Worm (Caenorhabditis elegans): ENCODE data around the gene unc-45.
A peak's percentile ranks its signal among the peaks of the same experiment; 100 is the strongest.

unc-45 gene

DNA sequence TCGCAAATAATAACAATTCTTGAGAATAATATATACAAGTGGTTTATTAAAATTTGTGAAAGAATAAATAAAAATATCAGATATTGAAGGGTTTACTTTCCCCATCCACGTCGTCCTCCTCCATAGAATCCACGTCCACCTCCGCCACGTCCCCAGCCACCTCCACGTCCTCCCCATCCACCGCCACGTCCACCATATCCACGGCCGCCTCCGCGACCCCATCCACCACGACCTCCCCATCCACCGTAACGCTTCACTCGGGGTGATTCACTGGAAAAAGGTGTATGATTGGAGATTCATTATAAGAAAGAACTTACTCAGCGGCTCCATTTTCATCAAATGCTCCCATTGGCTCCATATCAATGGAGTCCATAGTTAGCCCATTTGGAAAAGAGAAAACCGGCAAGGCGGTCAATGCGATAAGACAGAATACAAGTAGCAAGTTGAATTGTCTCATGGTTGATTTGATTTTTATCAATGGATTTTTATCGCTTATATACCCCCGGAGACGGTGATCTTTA lies 5.2 kb upstream of the unc-45 start, which contains the start of gene nlp-32:
nlp-32 (minus strand) TSS at position 471 of the 521 bp plus-strand sequence.
- TF ChIP-seq unc-39 (tag; optimal IDR thresholded peaks at IDR 0.05): no peak
- TF ChIP-seq ztf-1 (GFP tag; conservative IDR thresholded peaks at IDR 0.05): no peak
- no peak for TF ChIP-seq egl-27 (tag; optimal IDR thresholded peaks at IDR 0.05)
- TF ChIP-seq alr-1 (tag; optimal IDR thresholded peaks at IDR 0.05): no peak
- no peak for TF ChIP-seq elt-1 (tag; optimal IDR thresholded peaks at IDR 0.05)
- TF ChIP-seq aly-2 (tag; optimal IDR thresholded peaks at IDR 0.05): no peak
- TF ChIP-seq lin-39 (tag; optimal IDR thresholded peaks at IDR 0.05): no peak
- no peak for TF ChIP-seq mdl-1 (tag; optimal IDR thresholded peaks at IDR 0.05)
- no peak for TF ChIP-seq dmd-4 (tag; optimal IDR thresholded peaks at IDR 0.05)
- no peak for TF ChIP-seq nhr-12 (tag; optimal IDR thresholded peaks at IDR 0.05)
- TF ChIP-seq nhr-11 (tag; optimal IDR thresholded peaks at IDR 0.05): no peak

DNA sequence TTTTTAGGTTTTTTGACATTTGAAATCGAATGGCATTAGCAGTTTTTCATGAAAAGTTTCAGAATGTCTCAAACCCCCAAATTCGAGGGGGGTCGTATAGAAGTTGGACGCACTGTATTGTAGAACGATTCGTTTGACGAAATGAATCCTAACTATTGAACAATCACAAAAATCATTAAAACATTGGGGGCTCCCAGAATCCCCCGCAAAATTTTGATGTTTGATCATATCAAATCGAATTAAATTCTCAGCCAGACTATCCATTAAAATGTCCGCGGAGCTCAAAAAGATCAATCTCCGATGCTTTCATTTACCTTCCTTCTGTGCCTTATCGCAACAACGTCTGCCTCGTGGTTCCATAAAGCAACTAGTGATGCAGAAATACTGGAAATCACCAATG lies 2.9 kb upstream of the unc-45 start, which contains the start of gene F30H5.5:
F30H5.5 (plus strand) TSS at position 301 of the 400 bp plus-strand sequence.
- TF ChIP-seq nhr-237 (tag; optimal IDR thresholded peaks at IDR 0.05) (no peak), ZK546.5 (tag; optimal IDR thresholded peaks at IDR 0.05) (no peak), peb-1 (tag; optimal IDR thresholded peaks at IDR 0.05) (no peak), ama-1 (optimal IDR thresholded peaks at IDR 0.05) (no peak), ceh-16 (tag; optimal IDR thresholded peaks at IDR 0.05) (no peak), unc-55 (GFP tag; optimal IDR thresholded peaks at IDR 0.05) (no peak), fos-1 (tag; optimal IDR thresholded peaks at IDR 0.05) (no peak), nhr-77 (tag; optimal IDR thresholded peaks at IDR 0.05) (no peak), sma-9 (GFP tag; optimal IDR thresholded peaks at IDR 0.05) (no peak), sma-9 (tag; optimal IDR thresholded peaks at IDR 0.05) (no peak), sem-4 (tag; optimal IDR thresholded peaks at IDR 0.05) (no peak), skn-1 (tag; optimal IDR thresholded peaks at IDR 0.05) (no peak), nhr-11 (tag; optimal IDR thresholded peaks at IDR 0.05) (no peak), elt-1 (tag; optimal IDR thresholded peaks at IDR 0.05) (no peak)

DNA sequence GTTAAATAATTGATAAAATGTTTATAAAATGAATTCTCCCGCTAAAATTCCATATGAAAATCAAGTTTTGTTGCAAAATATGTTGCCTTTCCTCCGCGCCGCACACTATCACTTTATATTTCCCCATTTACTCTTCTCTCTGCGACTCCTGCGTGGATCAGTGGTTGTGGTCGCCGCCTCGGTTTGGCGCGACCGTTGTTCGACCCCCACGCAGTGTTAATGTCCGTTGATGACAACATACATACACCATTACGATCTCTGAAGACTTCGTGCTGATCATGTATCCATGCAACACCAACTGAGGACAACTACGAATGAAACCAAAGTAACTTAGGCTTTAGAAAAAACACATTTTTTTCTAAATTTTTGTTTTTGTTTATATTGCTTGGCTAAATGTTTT lies 11.2 kb downstream of the unc-45 start:
- peak in 1 of 2 experiments; percentile 18 for TF ChIP-seq mdl-1 (tag; optimal IDR thresholded peaks at IDR 0.05)
- TF ChIP-seq Y55F3AM.14 (GFP tag; optimal IDR thresholded peaks at IDR 0.05): peak; percentile 72
- peak; percentile 67 for TF ChIP-seq gmeb-1 (tag; optimal IDR thresholded peaks at IDR 0.05)
- peak; percentile 23 for TF ChIP-seq nhr-11 (tag; optimal IDR thresholded peaks at IDR 0.05)
- TF ChIP-seq F13H6.1 (tag; optimal IDR thresholded peaks at IDR 0.05): peak; percentile 72
- no peak for TF ChIP-seq nhr-10 (tag; optimal IDR thresholded peaks at IDR 0.05)
- TF ChIP-seq blmp-1 (tag; optimal IDR thresholded peaks at IDR 0.05; ENCODE audit: insufficient read depth): no peak
- TF ChIP-seq ztf-11 (tag; optimal IDR thresholded peaks at IDR 0.05): no peak
- no peak for TF ChIP-seq zag-1 (tag; optimal IDR thresholded peaks at IDR 0.05)
- peak; percentile 81 for TF ChIP-seq crh-2 (tag; optimal IDR thresholded peaks at IDR 0.05)
- TF ChIP-seq ZK546.5 (tag; optimal IDR thresholded peaks at IDR 0.05): no peak
- peak; percentile 77 for TF ChIP-seq lin-11 (tag; optimal IDR thresholded peaks at IDR 0.05)
- peak; percentile 63 for TF ChIP-seq egl-27 (tag; optimal IDR thresholded peaks at IDR 0.05)
- TF ChIP-seq fos-1 (tag; optimal IDR thresholded peaks at IDR 0.05): peak; percentile 85
- peak; percentile 45 for TF ChIP-seq C34F6.9 (tag; optimal IDR thresholded peaks at IDR 0.05)
- peak; percentile 78 for TF ChIP-seq sma-3 (GFP tag; optimal IDR thresholded peaks at IDR 0.05)
- peak; percentile 47 for TF ChIP-seq nhr-6 (tag; optimal IDR thresholded peaks at IDR 0.05)
- peak; percentile 73 for TF ChIP-seq unc-55 (GFP tag; optimal IDR thresholded peaks at IDR 0.05)
- TF ChIP-seq mab-5 (tag; optimal IDR thresholded peaks at IDR 0.05): peak; percentile 49
- peak; percentile 84 for TF ChIP-seq nhr-129 (tag; optimal IDR thresholded peaks at IDR 0.05)
- no peak for TF ChIP-seq R02D3.7 (tag; optimal IDR thresholded peaks at IDR 0.05)
- peak in 1 of 2 experiments; percentile 51 for TF ChIP-seq lsy-2 (tag; optimal IDR thresholded peaks at IDR 0.05)
- TF ChIP-seq nhr-21 (tag; optimal IDR thresholded peaks at IDR 0.05): peak; percentile 78
- no peak for TF ChIP-seq lin-39 (tag; optimal IDR thresholded peaks at IDR 0.05)

DNA sequence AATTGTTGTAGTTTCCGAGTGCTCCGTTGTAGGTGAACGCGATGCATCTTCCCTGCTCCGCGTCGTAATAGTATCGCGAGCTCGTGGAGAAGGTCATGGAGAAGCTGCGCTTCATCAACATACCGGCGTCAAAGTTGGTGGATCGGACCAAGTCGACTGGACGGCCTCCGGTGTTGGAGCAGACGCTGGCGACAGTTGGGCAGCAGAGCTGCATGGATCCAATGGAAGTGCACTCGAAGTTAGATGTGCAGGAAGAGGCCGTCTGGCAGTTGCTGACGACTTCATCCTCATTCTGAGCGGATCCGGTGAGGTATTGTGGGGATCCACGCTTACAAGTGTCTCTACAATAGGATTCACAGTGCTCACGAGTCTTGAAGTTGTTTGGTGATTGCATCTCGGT lies 17.7 kb downstream of the unc-45 start:
- TF ChIP-seq mdl-1 (tag; optimal IDR thresholded peaks at IDR 0.05) (no peak), skn-1 (tag; optimal IDR thresholded peaks at IDR 0.05) (no peak), ztf-1 (GFP tag; conservative IDR thresholded peaks at IDR 0.05) (no peak), ceh-82 (tag; optimal IDR thresholded peaks at IDR 0.05) (no peak), ama-1 (optimal IDR thresholded peaks at IDR 0.05) (no peak), peb-1 (tag; optimal IDR thresholded peaks at IDR 0.05) (no peak), snpc-4 (tag; optimal IDR thresholded peaks at IDR 0.05) (no peak), R02D3.7 (tag; optimal IDR thresholded peaks at IDR 0.05) (no peak)

Data from whole organism, L2 larva.